Worm (Caenorhabditis elegans) whole organism, L1 larva: Measurements from ENCODE around the gene clh-2.

Experiments used
- C34B4.2 ChIP-seq: sonication (generic microtip); optimal IDR thresholded peaks from 2 replicates; lab custom pipeline; 2017; ENCODE audit warnings: mild to moderate bottlenecking, missing genetic modification characterization, missing compliant biosample characterization
- F16B12.6 ChIP-seq: fragments of 150-350 bp; optimal IDR thresholded peaks from 2 replicates; lab custom pipeline; 2014; ENCODE audit warnings: missing biosample characterization, missing genetic modification characterization
- aha-1 ChIP-seq: fragments of 150-350 bp; optimal IDR thresholded peaks from 2 replicates; lab custom pipeline; 2014; ENCODE audit warnings: missing biosample characterization, missing genetic modification characterization
- blmp-1 ChIP-seq: fragments of 150-350 bp; optimal IDR thresholded peaks from 2 replicates; lab custom pipeline; 2014; ENCODE audit warnings: missing biosample characterization, missing genetic modification characterization
- ceh-63 ChIP-seq: fragments of 200-800 bp; sonication (Bioruptor generic); optimal IDR thresholded peaks from 2 replicates; lab custom pipeline; 2018; ENCODE audit warnings: mild to moderate bottlenecking, missing genetic modification characterization, missing compliant biosample characterization
- ceh-8 ChIP-seq: fragments of 200-800 bp; sonication (Bioruptor generic); optimal IDR thresholded peaks from 2 replicates; lab custom pipeline; 2018; ENCODE audit warnings: mild to moderate bottlenecking, missing genetic modification characterization, moderate library complexity, missing compliant biosample characterization
- ceh-88 ChIP-seq: fragments of 200-800 bp; sonication (Bioruptor generic); IDR thresholded peaks from 2 replicates; pipeline ENCODE4 v1.3.6; 2022; ENCODE audit warnings: missing genetic modification characterization, missing compliant biosample characterization
- efl-1 ChIP-seq, 4 experiments: fragments of 150-350 bp; optimal IDR thresholded peaks in 3 of 4; peaks in 1 of 4; 1 replicate in 1 of 4; 2 replicates in 3 of 4; lab custom pipeline; 2014; ENCODE audit warnings: missing biosample characterization in 2 of 4, missing genetic modification characterization in 2 of 4, missing genetic modification reagents in 2 of 4
- egl-13 ChIP-seq: sonication (generic microtip); optimal IDR thresholded peaks from 2 replicates; lab custom pipeline; 2016; ENCODE audit warnings: missing genotype, missing genetic modification reagents, missing genetic modification characterization, missing compliant biosample characterization
- egl-27 ChIP-seq, 2 experiments: fragments of 150-350 bp in 1 of 2; sonication (generic microtip); optimal IDR thresholded peaks; 3 replicates each; lab custom pipeline; 2017 to 2018; ENCODE audit warnings: missing biosample characterization in 2 of 2, missing genetic modification characterization in 2 of 2, missing genetic modification reagents in 2 of 2
- elt-2 ChIP-seq: sonication (generic microtip); optimal IDR thresholded peaks from 2 replicates; lab custom pipeline; 2016; ENCODE audit warnings: missing genetic modification characterization, mild to moderate bottlenecking, inconsistent platforms, missing compliant biosample characterization, missing genetic modification reagents
- elt-3 ChIP-seq, 6 experiments: fragments of 150-350 bp in 1 of 6; sonication (generic microtip); optimal IDR thresholded peaks; 2 replicates each; lab custom pipeline; 2017 to 2018; ENCODE audit warnings: missing biosample characterization in 6 of 6, missing genetic modification characterization in 6 of 6, inconsistent platforms in 1 of 6
- fkh-4 ChIP-seq: sonication (generic microtip); optimal IDR thresholded peaks from 2 replicates; lab custom pipeline; 2016; ENCODE audit warnings: missing compliant biosample characterization, missing genetic modification characterization, borderline replicate concordance
- fkh-8 ChIP-seq: sonication (generic microtip); optimal IDR thresholded peaks from 2 replicates; lab custom pipeline; 2016; ENCODE audit warnings: mild to moderate bottlenecking, missing genetic modification characterization, missing compliant biosample characterization
- fos-1 ChIP-seq: fragments of 150-350 bp; optimal IDR thresholded peaks from 2 replicates; lab custom pipeline; 2014; ENCODE audit warnings: missing biosample characterization, missing genetic modification characterization
- grh-1 ChIP-seq: fragments of 200-800 bp; sonication (Bioruptor generic); IDR thresholded peaks from 2 replicates; pipeline ENCODE4 v1.3.6; 2022; ENCODE audit warnings: missing genetic modification reagents, missing genetic modification characterization, missing compliant biosample characterization
- hlh-17 ChIP-seq: fragments of 200-800 bp; sonication (Bioruptor generic); optimal IDR thresholded peaks from 2 replicates; lab custom pipeline; 2018; ENCODE audit warnings: missing genetic modification characterization, mild to moderate bottlenecking, missing compliant biosample characterization, moderate library complexity, borderline replicate concordance
- hpl-2 ChIP-seq: fragments of 150-350 bp; optimal IDR thresholded peaks from 2 replicates; lab custom pipeline; 2014; ENCODE audit warnings: missing biosample characterization, missing genetic modification reagents, missing genetic modification characterization
- lin-13 ChIP-seq: fragments of 150-350 bp; optimal IDR thresholded peaks from 2 replicates; lab custom pipeline; 2014; ENCODE audit warnings: missing biosample characterization, missing genetic modification reagents, missing genetic modification characterization
- lsy-2 ChIP-seq, 2 experiments: fragments of 150-350 bp; optimal IDR thresholded peaks; 2 replicates each; lab custom pipeline; 2014; ENCODE audit warnings: missing biosample characterization in 2 of 2, missing genetic modification characterization in 2 of 2
- mab-9 ChIP-seq: fragments of 200-800 bp; sonication (Bioruptor generic); IDR thresholded peaks from 2 replicates; pipeline ENCODE4 v1.3.6; 2022; ENCODE audit warnings: missing genetic modification reagents, missing genetic modification characterization, missing compliant biosample characterization
- nhr-20 ChIP-seq: sonication (generic microtip); optimal IDR thresholded peaks from 2 replicates; lab custom pipeline; 2016; ENCODE audit warnings: mild to moderate bottlenecking, missing genetic modification characterization, missing compliant biosample characterization
- nhr-237 ChIP-seq: fragments of 150-350 bp; optimal IDR thresholded peaks from 2 replicates; lab custom pipeline; 2014; ENCODE audit warnings: missing biosample characterization, missing genetic modification characterization
- nhr-28 ChIP-seq: fragments of 150-350 bp; optimal IDR thresholded peaks from 2 replicates; lab custom pipeline; 2014; ENCODE audit warnings: missing biosample characterization, missing genetic modification characterization
- nhr-47 ChIP-seq: sonication (generic microtip); optimal IDR thresholded peaks from 2 replicates; lab custom pipeline; 2016; ENCODE audit warnings: mild to moderate bottlenecking, missing genetic modification characterization, moderate library complexity, missing compliant biosample characterization
- nhr-71 ChIP-seq: sonication (generic microtip); optimal IDR thresholded peaks from 2 replicates; lab custom pipeline; 2016; ENCODE audit warnings: mild to moderate bottlenecking, missing genetic modification characterization, moderate library complexity, missing compliant biosample characterization
- nhr-77 ChIP-seq: fragments of 150-350 bp; optimal IDR thresholded peaks from 2 replicates; lab custom pipeline; 2014; ENCODE audit warnings: missing biosample characterization, missing genetic modification characterization
- nhr-84 ChIP-seq: sonication (generic microtip); optimal IDR thresholded peaks from 2 replicates; lab custom pipeline; 2017; ENCODE audit warnings: missing biosample characterization, missing genetic modification characterization
- pag-3 ChIP-seq: sonication (generic microtip); optimal IDR thresholded peaks from 2 replicates; lab custom pipeline; 2017; ENCODE audit warnings: missing genetic modification characterization, mild to moderate bottlenecking, missing compliant biosample characterization, antibody characterized with exemption, borderline replicate concordance; ENCODE audit not compliant: insufficient read depth
- pax-3 ChIP-seq: fragments of 200-800 bp; sonication (Bioruptor generic); optimal IDR thresholded peaks from 2 replicates; lab custom pipeline; 2018; ENCODE audit warnings: mild to moderate bottlenecking, missing genetic modification characterization, moderate library complexity, missing compliant biosample characterization
- pqm-1 ChIP-seq: sonication (generic microtip); optimal IDR thresholded peaks from 3 replicates; lab custom pipeline; 2017; ENCODE audit warnings: missing biosample characterization, missing genetic modification characterization
- rnt-1 ChIP-seq: sonication (generic microtip); optimal IDR thresholded peaks from 2 replicates; lab custom pipeline; 2016; ENCODE audit warnings: mild to moderate bottlenecking, missing genetic modification characterization, moderate library complexity, missing compliant biosample characterization
- sptf-1 ChIP-seq: fragments of 150-350 bp; optimal IDR thresholded peaks from 2 replicates; lab custom pipeline; 2014; ENCODE audit warnings: missing biosample characterization, missing genetic modification characterization
- tbx-2 ChIP-seq: sonication (generic microtip); optimal IDR thresholded peaks from 2 replicates; lab custom pipeline; 2016; ENCODE audit warnings: missing genetic modification characterization, missing compliant biosample characterization
- tlp-1 ChIP-seq: fragments of 150-350 bp; optimal IDR thresholded peaks from 2 replicates; lab custom pipeline; 2014; ENCODE audit warnings: missing biosample characterization, missing genetic modification characterization
- unc-30 ChIP-seq: sonication (generic microtip); optimal IDR thresholded peaks from 2 replicates; lab custom pipeline; 2017; ENCODE audit warnings: missing biosample characterization, missing genetic modification characterization
- unc-86 ChIP-seq: sonication (generic microtip); optimal IDR thresholded peaks from 2 replicates; lab custom pipeline; 2016; ENCODE audit warnings: missing genetic modification characterization, missing compliant biosample characterization
- unc-98 ChIP-seq: fragments of 200-800 bp; sonication (Bioruptor generic); IDR thresholded peaks from 2 replicates; pipeline ENCODE4 v1.3.6; 2022; ENCODE audit warnings: missing genetic modification characterization, missing compliant biosample characterization
- vab-15 ChIP-seq: sonication (generic microtip); optimal IDR thresholded peaks from 2 replicates; lab custom pipeline; 2017; ENCODE audit warnings: missing genotype, mild to moderate bottlenecking, missing genetic modification characterization, missing compliant biosample characterization
- xbp-1 ChIP-seq: sonication (generic microtip); optimal IDR thresholded peaks from 2 replicates; lab custom pipeline; 2016; ENCODE audit warnings: missing genetic modification characterization, missing compliant biosample characterization
- zag-1 ChIP-seq: fragments of 150-350 bp; optimal IDR thresholded peaks from 2 replicates; lab custom pipeline; 2014; ENCODE audit warnings: missing biosample characterization, missing genetic modification characterization
- zip-4 ChIP-seq: fragments of 200-800 bp; sonication (Bioruptor generic); optimal IDR thresholded peaks from 2 replicates; lab custom pipeline; 2018; ENCODE audit warnings: mild to moderate bottlenecking, missing genetic modification characterization, moderate library complexity, missing compliant biosample characterization

Gene clh-2

DNA sequence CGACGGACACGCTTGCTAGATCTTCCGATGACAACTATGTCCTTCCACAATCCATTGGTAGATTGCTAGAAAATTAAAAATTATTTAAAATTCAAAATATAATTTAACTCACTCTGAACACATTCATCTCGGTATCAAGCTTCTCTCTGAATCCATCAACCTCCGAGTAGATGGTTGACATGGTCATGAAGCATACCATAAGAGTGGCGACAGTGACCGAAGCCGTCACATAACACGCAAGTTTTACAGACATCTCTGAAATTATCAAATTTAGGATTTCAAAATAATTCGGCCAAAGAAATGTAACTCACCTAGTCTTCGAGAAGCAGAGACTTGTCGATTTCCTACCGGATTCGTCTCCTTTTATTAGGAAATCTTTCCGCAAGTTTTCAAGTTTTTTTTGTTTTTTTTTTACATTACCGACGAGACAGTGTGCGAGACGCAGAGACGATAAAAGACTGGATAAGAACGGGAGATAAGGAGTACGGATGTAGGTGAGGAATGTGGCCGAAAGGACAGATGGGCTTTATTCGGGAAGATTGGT is 14.1 kb upstream of the clh-2 start, which contains the start of gene sqt-1:
Gene sqt-1, minus strand, starts transcription at position 341 of the 544 bp plus-strand sequence.
- TF ChIP-seq blmp-1 (tag; lab: Kevin White, UChicago) = peak; percentile 48
- TF ChIP-seq elt-2 (tag; lab: Kevin White, UChicago) = no peak

DNA sequence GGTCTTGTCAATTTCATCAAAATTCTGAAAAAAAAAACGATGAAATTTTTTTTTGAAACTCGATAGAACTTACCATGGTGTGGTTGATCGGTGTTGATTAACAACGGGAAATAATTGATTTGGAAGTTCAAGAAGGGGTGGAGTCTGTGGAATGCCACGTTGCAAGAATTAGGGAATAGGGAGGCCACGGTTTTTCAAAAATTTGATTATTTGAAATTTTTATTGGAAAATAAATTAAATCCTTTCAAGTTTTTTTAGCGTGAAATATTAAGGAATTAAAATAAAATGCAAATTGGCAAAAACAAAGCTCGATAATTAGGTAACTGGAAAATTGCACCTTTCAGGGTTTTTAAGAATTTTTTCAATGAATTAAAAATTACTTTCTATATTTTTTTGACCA is 12.2 kb upstream of the clh-2 start, which contains the start of gene rmd-3:
Gene rmd-3, minus strand, starts transcription at position 101 of the 400 bp plus-strand sequence.
- TF ChIP-seq nhr-71 (tag; lab: Kevin White, UChicago) = no peak
- no peak for TF ChIP-seq ceh-88
- no peak for TF ChIP-seq pqm-1 (tag; lab: Kevin White, UChicago)
- TF ChIP-seq fos-1 (tag; lab: Kevin White, UChicago) = no peak
- no peak for TF ChIP-seq unc-86 (tag; lab: Kevin White, UChicago)
- no peak for TF ChIP-seq egl-13 (tag; lab: Kevin White, UChicago)
- TF ChIP-seq C34B4.2 (tag; lab: Kevin White, UChicago) = no peak
- TF ChIP-seq nhr-20 = no peak
- TF ChIP-seq tlp-1 = no peak
- no peak for TF ChIP-seq zip-4
- TF ChIP-seq nhr-84 = no peak
- no peak for TF ChIP-seq pag-3
- TF ChIP-seq pax-3 (tag; lab: Kevin White, UChicago) = no peak
- TF ChIP-seq ceh-8 (GFP tag; lab: Kevin White, UChicago) = no peak
- TF ChIP-seq nhr-47 = no peak
- no peak for TF ChIP-seq zag-1 (tag; lab: Kevin White, UChicago)
- TF ChIP-seq rnt-1 (tag; lab: Kevin White, UChicago) = no peak
- TF ChIP-seq xbp-1 (tag; lab: Kevin White, UChicago) = no peak
- no peak for TF ChIP-seq tbx-2

DNA sequence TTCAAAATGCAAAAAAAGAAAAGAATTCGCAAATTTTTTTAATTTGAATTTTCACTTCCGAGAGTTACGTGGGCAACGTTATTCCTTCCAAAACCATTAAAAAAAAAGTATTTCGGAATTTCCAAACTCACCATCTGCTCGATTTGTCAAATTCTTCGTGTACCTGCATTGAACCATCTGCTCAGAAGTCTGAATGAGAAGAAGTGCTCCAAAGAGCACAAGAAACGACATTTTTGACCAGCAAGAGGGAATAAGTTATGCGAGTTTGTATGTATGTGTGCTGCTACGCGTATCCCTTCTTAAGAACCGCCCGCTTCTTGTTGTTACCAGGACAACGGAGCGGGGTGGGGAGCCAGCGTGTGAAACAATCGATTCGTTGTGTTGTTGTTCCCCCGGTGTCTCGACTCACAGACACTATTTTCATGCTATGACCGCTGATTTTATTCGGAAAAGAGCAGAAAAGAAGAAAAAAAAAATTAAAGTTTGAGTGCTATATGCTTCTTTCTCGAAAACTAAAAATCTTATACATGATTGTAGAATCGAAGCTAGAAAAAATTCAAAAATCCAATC is 8.3 kb upstream of the clh-2 start, which contains the start of gene lgc-20:
Gene lgc-20, minus strand, starts transcription at position 311 of the 570 bp plus-strand sequence.
- TF ChIP-seq nhr-237 (tag; lab: Kevin White, UChicago) (no peak), efl-1 (optimal IDR thresholded peaks at IDR 0.05; lab: Kevin White, UChicago) (no peak), efl-1 (GFP tag; optimal IDR thresholded peaks at IDR 0.05 in 1 of 2; lab: Kevin White, UChicago) (peak in 1 of 2 experiments; percentile 78), fkh-8 (tag; lab: Kevin White, UChicago) (peak; percentile 28)

DNA sequence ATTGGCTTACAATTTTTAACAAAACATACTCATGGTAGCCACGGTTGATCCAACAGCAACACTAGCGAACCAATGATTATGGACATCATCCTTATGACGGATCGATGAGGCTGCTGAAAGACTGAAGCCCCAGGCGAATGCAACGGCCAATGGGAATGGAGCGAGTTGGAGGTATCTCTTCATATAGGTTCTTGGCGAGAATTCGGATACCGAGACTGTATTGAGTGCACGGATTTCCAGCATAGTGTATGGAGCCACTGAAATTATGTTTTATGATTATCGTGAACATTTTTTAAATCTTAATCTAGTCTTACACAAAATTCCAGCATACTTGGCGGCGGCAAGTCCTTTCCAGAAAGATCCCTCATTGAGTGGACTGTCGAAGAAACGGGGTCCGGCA is 7.1 kb upstream of the clh-2 start:
- TF ChIP-seq hlh-17 (GFP tag; lab: Kevin White, UChicago) = no peak
- TF ChIP-seq, all 84 proteins: peak for 0

DNA sequence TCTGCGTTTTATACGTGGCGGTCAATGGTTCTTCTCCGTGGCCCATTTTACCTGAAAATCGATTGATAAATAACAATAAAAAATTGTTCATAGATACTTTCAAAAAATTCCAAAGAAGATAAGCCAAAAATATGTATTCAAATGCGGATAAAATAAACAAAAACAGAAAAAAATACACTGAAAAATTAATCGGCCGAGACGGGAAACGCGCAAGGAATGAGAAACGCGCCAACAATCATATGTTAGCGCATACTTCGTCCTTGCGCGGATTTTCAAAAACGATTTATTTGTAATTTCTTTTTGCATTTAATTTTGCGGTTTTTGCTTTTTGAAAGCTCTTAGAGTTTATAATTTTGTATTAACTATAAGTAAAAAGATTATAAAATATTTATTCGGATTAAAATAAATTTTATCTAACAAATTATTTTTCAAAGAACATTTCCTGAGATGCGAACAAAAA is 6.1 kb upstream of the clh-2 start, which contains the start of gene nduf-11:
Gene nduf-11, minus strand, starts transcription at position 51 of the 460 bp plus-strand sequence.
- TF ChIP-seq hpl-2 (GFP tag; lab: Kevin White, UChicago) = no peak
- peak; percentile 87 for TF ChIP-seq nhr-20
- TF ChIP-seq vab-15 (tag; lab: Kevin White, UChicago) = no peak
- no peak for TF ChIP-seq nhr-28
- peak; percentile 56 for TF ChIP-seq egl-13 (tag; lab: Kevin White, UChicago)
- TF ChIP-seq unc-86 (tag; lab: Kevin White, UChicago) = peak; percentile 84
- TF ChIP-seq rnt-1 (tag; lab: Kevin White, UChicago) = peak; percentile 92
- TF ChIP-seq nhr-77 (tag; lab: Kevin White, UChicago) = peak; percentile 52
- TF ChIP-seq ceh-88 = peak; percentile 40; the same call in 1 of the 2 replicates
- peak; percentile 90 for TF ChIP-seq grh-1 (GFP tag; lab: Robert Waterston, UW)
- peak in 2 of 6 experiments; percentile 64 to 91 for TF ChIP-seq elt-3 (tag; optimal IDR thresholded peaks at IDR 0.05; lab: Kevin White, UChicago)
- TF ChIP-seq lin-13 = peak; percentile 75
- TF ChIP-seq ceh-63 (GFP tag; lab: Kevin White, UChicago) = no peak
- 0 out of 2 replicates have a peak, but pooled peaks have one; percentile 21 for TF ChIP-seq mab-9 (GFP tag; lab: Robert Waterston, UW)
- peak; percentile 91 for TF ChIP-seq tbx-2
- no peak for TF ChIP-seq sptf-1
- peak; percentile 59 for TF ChIP-seq aha-1 (tag; lab: Kevin White, UChicago)
- no peak for TF ChIP-seq pag-3
- no peak for TF ChIP-seq egl-27 (tag; optimal IDR thresholded peaks at IDR 0.05; lab: Kevin White, UChicago)
- no peak for TF ChIP-seq tlp-1
- TF ChIP-seq unc-30 (tag; lab: Kevin White, UChicago) = no peak
- no peak for TF ChIP-seq pqm-1 (tag; lab: Kevin White, UChicago)
- TF ChIP-seq unc-98 (GFP tag; lab: Robert Waterston, UW) = no peak
- peak; percentile 63 for TF ChIP-seq F16B12.6 (tag; lab: Kevin White, UChicago)
- peak; percentile 92 to 93 for TF ChIP-seq lsy-2 (tag; optimal IDR thresholded peaks at IDR 0.05; lab: Kevin White, UChicago)
- TF ChIP-seq fkh-4 (tag; lab: Kevin White, UChicago) = peak; percentile 43
